Fruit fly (Drosophila melanogaster) whole organism, pupa: ENCODE data around the gene Gabat.

Source experiments
- CG10348 ChIP-seq: fragments of 200-800 bp; sonication (Bioruptor generic); IDR thresholded peaks from 2 replicates; pipeline ENCODE4 v1.3.6; 2022; ENCODE audit warnings: missing biosample characterization, missing genetic modification characterization
- CG12605 ChIP-seq: fragments of 200-800 bp; sonication (Bioruptor generic); IDR thresholded peaks from 2 replicates; pipeline ENCODE4 v1.3.6; 2022; ENCODE audit warnings: missing biosample characterization, missing genetic modification characterization
- CG13204 ChIP-seq: fragments of 200-800 bp; sonication (Bioruptor generic); optimal IDR thresholded peaks from 2 replicates; lab custom pipeline; 2018; ENCODE audit warnings: missing biosample characterization, mild to moderate bottlenecking, missing genetic modification characterization, moderate library complexity
- CG14655 ChIP-seq: fragments of 200-800 bp; sonication (Bioruptor generic); optimal IDR thresholded peaks from 3 replicates; lab custom pipeline; 2017; ENCODE audit warnings: mild to moderate bottlenecking, missing biosample characterization, missing genetic modification reagents, missing genetic modification characterization
- CG15710 ChIP-seq: fragments of 200-800 bp; sonication (Bioruptor generic); optimal IDR thresholded peaks from 2 replicates; lab custom pipeline; 2018; ENCODE audit warnings: missing biosample characterization, mild to moderate bottlenecking, missing genetic modification characterization, moderate library complexity
- CG17806 ChIP-seq: fragments of 200-800 bp; sonication (Bioruptor generic); optimal IDR thresholded peaks from 2 replicates; lab custom pipeline; 2018; ENCODE audit warnings: missing biosample characterization, mild to moderate bottlenecking, missing genetic modification characterization, moderate library complexity
- CG32121 ChIP-seq: fragments of 200-800 bp; sonication (Bioruptor generic); IDR thresholded peaks from 2 replicates; pipeline ENCODE4 v1.3.6; 2022; ENCODE audit warnings: missing biosample characterization, missing genetic modification characterization
- CG34367 ChIP-seq: fragments of 200-800 bp; sonication (Bioruptor generic); optimal IDR thresholded peaks from 2 replicates; lab custom pipeline; 2018; ENCODE audit warnings: missing biosample characterization, mild to moderate bottlenecking, missing genetic modification characterization
- CG4496 ChIP-seq: fragments of 200-800 bp; sonication (Bioruptor generic); IDR thresholded peaks from 3 replicates; pipeline ENCODE4 v1.3.6; 2022; ENCODE audit warnings: missing biosample characterization, missing genetic modification characterization
- CG8159 ChIP-seq: fragments of 200-800 bp; sonication (Bioruptor generic); optimal IDR thresholded peaks from 3 replicates; lab custom pipeline; 2018; ENCODE audit warnings: missing biosample characterization, mild to moderate bottlenecking, missing genetic modification characterization, moderate library complexity
- CG8301 ChIP-seq: fragments of 200-800 bp; sonication (Bioruptor generic); optimal IDR thresholded peaks from 2 replicates; lab custom pipeline; 2018; ENCODE audit warnings: missing biosample characterization, mild to moderate bottlenecking, missing genetic modification characterization
- CG9948 ChIP-seq: fragments of 200-800 bp; sonication (Bioruptor generic); optimal IDR thresholded peaks from 2 replicates; lab custom pipeline; 2018; ENCODE audit warnings: missing biosample characterization, mild to moderate bottlenecking, missing genetic modification characterization, moderate library complexity
- D1 ChIP-seq: fragments of 200-800 bp; sonication (Bioruptor generic); optimal IDR thresholded peaks from 2 replicates; lab custom pipeline; 2018; ENCODE audit warnings: missing biosample characterization, mild to moderate bottlenecking, missing genetic modification characterization, moderate library complexity
- EcR ChIP-seq: fragments of 200-800 bp; sonication (Bioruptor generic); optimal IDR thresholded peaks from 3 replicates; lab custom pipeline; 2019; ENCODE audit warnings: missing biosample characterization, missing genetic modification characterization, mild to moderate bottlenecking, moderate library complexity, missing genetic modification reagents
- Ets98B ChIP-seq: fragments of 200-800 bp; sonication (Bioruptor generic); IDR thresholded peaks from 2 replicates; pipeline ENCODE4 v1.3.6; 2022; ENCODE audit warnings: missing biosample characterization, missing genetic modification characterization
- Pif1A ChIP-seq: fragments of 200-800 bp; sonication (Bioruptor generic); optimal IDR thresholded peaks from 3 replicates; lab custom pipeline; 2016; ENCODE audit warnings: missing biosample characterization, missing genetic modification characterization
- Pif1B ChIP-seq: fragments of 200-800 bp; sonication (Bioruptor generic); optimal IDR thresholded peaks from 3 replicates; lab custom pipeline; 2016; ENCODE audit warnings: missing biosample characterization, missing genetic modification characterization
- Snoo ChIP-seq: fragments of 200-800 bp; sonication (Bioruptor generic); optimal IDR thresholded peaks from 3 replicates; lab custom pipeline; 2017; ENCODE audit warnings: missing biosample characterization, mild to moderate bottlenecking, missing genetic modification characterization, inconsistent platforms
- fd96Ca ChIP-seq: fragments of 200-800 bp; sonication (Bioruptor generic); IDR thresholded peaks from 3 replicates; pipeline ENCODE4 v1.3.6; 2022; ENCODE audit warnings: missing biosample characterization, missing genetic modification characterization
- gl ChIP-seq: fragments of 200-800 bp; sonication (Bioruptor generic); optimal IDR thresholded peaks from 2 replicates; lab custom pipeline; 2018; ENCODE audit warnings: missing biosample characterization, mild to moderate bottlenecking, missing genetic modification characterization
- rn ChIP-seq: fragments of 200-800 bp; sonication (Bioruptor generic); IDR thresholded peaks from 2 replicates; pipeline ENCODE4 v1.3.6; 2022; ENCODE audit warnings: missing biosample characterization, missing genetic modification characterization

Gabat gene

dm6 chr3L:19979592-19979991 is 20.9 kb downstream of the Gabat start, which contains the start of gene CG14182:
Gene CG14182, minus strand, starts transcription at chr3L:19979812.
- TF ChIP-seq Pif1B: no peak
- TF ChIP-seq CG8301 (tag; lab: Kevin White, UChicago): no peak
- TF ChIP-seq CG12605 (GFP tag; lab: Robert Waterston, UW): no peak
- no peak for TF ChIP-seq CG13204
- no peak for TF ChIP-seq EcR (GFP tag; lab: Kevin White, UChicago)
- no peak for TF ChIP-seq CG17806
- TF ChIP-seq CG10348 (GFP tag; lab: Robert Waterston, UW): no peak
- no peak for TF ChIP-seq CG34367 (tag; lab: Kevin White, UChicago)
- TF ChIP-seq CG32121: no peak
- TF ChIP-seq CG9948 (tag; lab: Kevin White, UChicago): no peak
- no peak for TF ChIP-seq CG8159 (tag; lab: Kevin White, UChicago)
- no peak for TF ChIP-seq CG15710 (tag; lab: Kevin White, UChicago)
- TF ChIP-seq D1 (tag; lab: Kevin White, UChicago): no peak
- no peak for TF ChIP-seq Ets98B
- no peak for TF ChIP-seq CG14655 (GFP tag; lab: Kevin White, UChicago)
- no peak for TF ChIP-seq Snoo
- TF ChIP-seq gl (tag; lab: Kevin White, UChicago): no peak
- no peak for TF ChIP-seq rn (GFP tag; lab: Robert Waterston, UW)
- TF ChIP-seq Pif1A (GFP tag; lab: Kevin White, UChicago): no peak
- no peak for TF ChIP-seq fd96Ca (GFP tag; lab: Robert Waterston, UW)
- TF ChIP-seq, all 21 proteins: peak for 0

DNA sequence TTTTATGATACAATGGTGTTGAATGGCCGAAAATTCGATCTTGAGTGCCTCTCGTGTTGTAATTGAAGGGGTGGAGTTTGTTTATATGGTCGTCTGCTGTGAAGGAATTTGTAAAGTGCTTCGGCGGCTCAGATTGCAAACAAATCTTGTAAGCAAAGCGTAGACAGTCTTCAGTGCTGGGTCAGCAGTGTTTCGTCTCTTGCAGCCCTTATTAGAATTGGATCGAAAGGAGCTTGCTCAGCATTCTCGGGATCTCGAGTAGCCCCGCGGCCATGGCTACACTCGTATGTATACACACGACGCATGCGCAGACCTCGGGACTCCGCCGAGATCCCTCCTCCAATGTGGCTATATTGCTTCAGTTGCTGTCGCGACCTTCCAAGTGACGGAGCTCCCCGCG is 22.4 kb downstream of the Gabat start:
- no peak for TF ChIP-seq Pif1A (GFP tag; lab: Kevin White, UChicago)
- no peak for TF ChIP-seq gl (tag; lab: Kevin White, UChicago)
- no peak for TF ChIP-seq CG8159 (tag; lab: Kevin White, UChicago)
- no peak for TF ChIP-seq CG15710 (tag; lab: Kevin White, UChicago)
- TF ChIP-seq CG12605 (GFP tag; lab: Robert Waterston, UW): no peak
- TF ChIP-seq CG34367 (tag; lab: Kevin White, UChicago): no peak
- no peak for TF ChIP-seq CG4496 (GFP tag; lab: Robert Waterston, UW)
- TF ChIP-seq CG8301 (tag; lab: Kevin White, UChicago): no peak
- TF ChIP-seq, all 21 proteins: peak for 0

DNA sequence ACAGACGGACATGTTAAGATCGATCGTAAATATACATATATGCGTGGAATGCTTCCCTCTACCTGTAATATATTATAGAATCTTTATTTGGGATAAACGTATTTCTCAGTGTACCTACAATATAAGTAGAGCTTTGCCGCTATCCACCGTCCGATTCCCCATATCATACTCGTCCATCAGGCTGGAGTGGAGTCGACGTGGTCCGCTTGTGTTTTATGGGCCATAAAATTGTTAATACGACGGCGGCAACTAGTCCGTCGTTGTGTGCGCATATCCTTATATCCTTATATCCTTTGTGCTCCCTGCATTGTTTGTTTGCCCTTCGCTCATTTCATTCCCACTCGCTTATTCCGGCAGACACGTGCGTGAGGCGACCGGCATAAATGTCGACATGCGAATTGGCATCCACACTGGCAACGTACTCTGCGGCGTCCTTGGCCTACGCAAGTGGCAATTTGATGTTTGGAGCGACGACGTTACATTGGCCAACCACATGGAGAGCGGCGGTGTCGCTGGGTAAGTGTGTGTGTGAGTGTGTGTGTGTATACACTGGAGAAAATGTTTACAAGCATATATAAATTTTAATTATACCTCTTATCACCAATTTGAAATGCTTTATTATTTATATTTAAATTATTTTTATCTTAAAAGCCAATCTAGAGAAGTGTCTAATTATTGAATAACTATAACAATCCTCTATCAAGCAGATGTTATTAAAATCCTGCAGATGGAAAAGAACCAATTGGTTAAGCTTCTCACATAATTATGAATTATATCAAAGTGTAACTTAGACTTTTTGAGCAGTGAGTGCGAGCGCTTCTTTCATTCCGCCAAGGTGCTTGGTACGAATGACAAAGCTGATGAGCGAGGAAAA is 31.5 kb downstream of the Gabat start:
- no peak for TF ChIP-seq CG12605 (GFP tag; lab: Robert Waterston, UW)
- TF ChIP-seq EcR (GFP tag; lab: Kevin White, UChicago): no peak
- no peak for TF ChIP-seq Pif1A (GFP tag; lab: Kevin White, UChicago)
- peak; percentile 15 for TF ChIP-seq CG14655 (GFP tag; lab: Kevin White, UChicago)

dm6 chr3L:19961805-19962204 is 38.7 kb downstream of the Gabat start:
- TF ChIP-seq CG10348 (GFP tag; lab: Robert Waterston, UW): no peak
- TF ChIP-seq Pif1A (GFP tag; lab: Kevin White, UChicago): no peak
- no peak for TF ChIP-seq CG9948 (tag; lab: Kevin White, UChicago)
- TF ChIP-seq CG14655 (GFP tag; lab: Kevin White, UChicago): peak; percentile 40
- peak; percentile 51 for TF ChIP-seq CG8159 (tag; lab: Kevin White, UChicago)
- no peak for TF ChIP-seq rn (GFP tag; lab: Robert Waterston, UW)
- peak; percentile 39 for TF ChIP-seq CG8301 (tag; lab: Kevin White, UChicago)
- TF ChIP-seq CG34367 (tag; lab: Kevin White, UChicago): peak; percentile 41
- no peak for TF ChIP-seq Ets98B
- no peak for TF ChIP-seq D1 (tag; lab: Kevin White, UChicago)
- TF ChIP-seq CG15710 (tag; lab: Kevin White, UChicago): peak; percentile 56
- TF ChIP-seq CG12605 (GFP tag; lab: Robert Waterston, UW): peak; percentile 38; the same call in 1 of the 2 replicates
- no peak for TF ChIP-seq gl (tag; lab: Kevin White, UChicago)
- 0 out of 3 replicates have a peak, but pooled peaks have one; percentile 20 for TF ChIP-seq CG4496 (GFP tag; lab: Robert Waterston, UW)
- no peak for TF ChIP-seq CG32121
- TF ChIP-seq fd96Ca (GFP tag; lab: Robert Waterston, UW): no peak
- peak; percentile 26 for TF ChIP-seq Pif1B
- TF ChIP-seq CG13204: no peak
- no peak for TF ChIP-seq EcR (GFP tag; lab: Kevin White, UChicago)
- no peak for TF ChIP-seq Snoo
- TF ChIP-seq CG17806: no peak
- TF ChIP-seq, all 21 proteins: peak for 8

- TF ChIP-seq CG8159 (tag; lab: Kevin White, UChicago) (no peak), CG8301 (tag; lab: Kevin White, UChicago) (no peak), Pif1A (GFP tag; lab: Kevin White, UChicago) (no peak), Pif1B (no peak), fd96Ca (GFP tag; lab: Robert Waterston, UW) (no peak), CG13204 (no peak), CG32121 (no peak), CG9948 (tag; lab: Kevin White, UChicago) (no peak), rn (GFP tag; lab: Robert Waterston, UW) (no peak), CG15710 (tag; lab: Kevin White, UChicago) (no peak), Ets98B (no peak), CG10348 (GFP tag; lab: Robert Waterston, UW) (no peak), D1 (tag; lab: Kevin White, UChicago) (no peak)
Measured at dm6 chr3L:19955699-19956098, 44.8 kb downstream of the Gabat start, which contains the start of gene CG42263. Gene CG42263, minus strand, starts transcription at chr3L:19955799.
